Worm (Caenorhabditis elegans) whole organism, L2 larva: ENCODE data around the gene M04C3.5.

Source experiments
- C34F6.9 ChIP-seq: fragments of 150-350 bp; optimal IDR thresholded peaks from 2 replicates; lab custom pipeline; 2014; ENCODE audit warnings: missing biosample characterization, missing genetic modification characterization
- F13H6.1 ChIP-seq: sonication (generic microtip); optimal IDR thresholded peaks from 2 replicates; lab custom pipeline; 2016; ENCODE audit warnings: missing genetic modification characterization, missing compliant biosample characterization
- R02D3.7 ChIP-seq: fragments of 150-350 bp; optimal IDR thresholded peaks from 2 replicates; lab custom pipeline; 2014; ENCODE audit warnings: missing biosample characterization, missing genetic modification characterization
- Y55F3AM.14 ChIP-seq: fragments of 200-800 bp; sonication (Bioruptor generic); optimal IDR thresholded peaks from 2 replicates; lab custom pipeline; 2018; ENCODE audit warnings: mild to moderate bottlenecking, missing genetic modification characterization, missing compliant biosample characterization
- alr-1 ChIP-seq: fragments of 150-350 bp; optimal IDR thresholded peaks from 2 replicates; lab custom pipeline; 2014; ENCODE audit warnings: missing biosample characterization, missing genetic modification characterization
- aly-2 ChIP-seq: fragments of 150-350 bp; optimal IDR thresholded peaks from 2 replicates; lab custom pipeline; 2014; ENCODE audit warnings: missing biosample characterization, missing genetic modification characterization
- blmp-1 ChIP-seq: sonication (generic microtip); optimal IDR thresholded peaks from 2 replicates; lab custom pipeline; 2017; ENCODE audit warnings: missing genetic modification characterization, mild to moderate bottlenecking, missing compliant biosample characterization, antibody characterized with exemption, moderate library complexity; ENCODE audit not compliant: insufficient read depth
- ceh-16 ChIP-seq: fragments of 150-350 bp; optimal IDR thresholded peaks from 2 replicates; lab custom pipeline; 2014; ENCODE audit warnings: missing biosample characterization, missing genetic modification characterization
- ceh-82 ChIP-seq: fragments of 150-350 bp; optimal IDR thresholded peaks from 2 replicates; lab custom pipeline; 2014; ENCODE audit warnings: missing biosample characterization, missing genetic modification characterization
- crh-2 ChIP-seq: sonication (generic microtip); optimal IDR thresholded peaks from 2 replicates; lab custom pipeline; 2017; ENCODE audit warnings: missing biosample characterization, missing genetic modification characterization
- egl-27 ChIP-seq: sonication (generic microtip); optimal IDR thresholded peaks from 3 replicates; lab custom pipeline; 2017; ENCODE audit warnings: missing biosample characterization, missing genetic modification reagents, missing genetic modification characterization
- elt-1 ChIP-seq: fragments of 150-350 bp; optimal IDR thresholded peaks from 2 replicates; lab custom pipeline; 2014; ENCODE audit warnings: missing biosample characterization, missing genetic modification characterization
- elt-3 ChIP-seq: sonication (generic microtip); optimal IDR thresholded peaks from 2 replicates; lab custom pipeline; 2017; ENCODE audit warnings: missing biosample characterization, missing genetic modification characterization
- fos-1 ChIP-seq: fragments of 150-350 bp; optimal IDR thresholded peaks from 2 replicates; lab custom pipeline; 2014; ENCODE audit warnings: missing biosample characterization, missing genetic modification characterization
- gmeb-1 ChIP-seq: fragments of 150-350 bp; optimal IDR thresholded peaks from 2 replicates; lab custom pipeline; 2014; ENCODE audit warnings: missing biosample characterization, missing genetic modification characterization
- lin-13 ChIP-seq: fragments of 150-350 bp; optimal IDR thresholded peaks from 2 replicates; lab custom pipeline; 2014; ENCODE audit warnings: missing biosample characterization, missing genetic modification reagents, missing genetic modification characterization
- mab-5 ChIP-seq: fragments of 150-350 bp; optimal IDR thresholded peaks from 2 replicates; lab custom pipeline; 2014; ENCODE audit warnings: missing biosample characterization, missing genetic modification characterization
- mbf-1 ChIP-seq: sonication (generic microtip); optimal IDR thresholded peaks from 2 replicates; lab custom pipeline; 2017; ENCODE audit warnings: missing biosample characterization, missing genetic modification characterization
- mdl-1 ChIP-seq, 2 experiments: fragments of 150-350 bp in 1 of 2; sonication (generic microtip) in 1 of 2; optimal IDR thresholded peaks; 2 replicates each; lab custom pipeline; 2017; ENCODE audit warnings: missing biosample characterization in 2 of 2, missing genetic modification characterization in 2 of 2
- nhr-10 ChIP-seq: sonication (generic microtip); optimal IDR thresholded peaks from 2 replicates; lab custom pipeline; 2017; ENCODE audit warnings: missing biosample characterization, missing genetic modification characterization
- nhr-11 ChIP-seq: fragments of 150-350 bp; optimal IDR thresholded peaks from 2 replicates; lab custom pipeline; 2014; ENCODE audit warnings: missing biosample characterization, missing genetic modification characterization
- nhr-12 ChIP-seq: fragments of 150-350 bp; optimal IDR thresholded peaks from 2 replicates; lab custom pipeline; 2014; ENCODE audit warnings: missing biosample characterization, missing genetic modification characterization
- nhr-129 ChIP-seq: fragments of 150-350 bp; optimal IDR thresholded peaks from 2 replicates; lab custom pipeline; 2014; ENCODE audit warnings: missing biosample characterization, missing genetic modification characterization
- nhr-21 ChIP-seq: fragments of 150-350 bp; optimal IDR thresholded peaks from 2 replicates; lab custom pipeline; 2014; ENCODE audit warnings: missing biosample characterization, missing genetic modification characterization
- nhr-23 ChIP-seq: fragments of 150-350 bp; optimal IDR thresholded peaks from 2 replicates; lab custom pipeline; 2014; ENCODE audit warnings: missing biosample characterization, missing genetic modification reagents, missing genetic modification characterization
- nhr-25 ChIP-seq: fragments of 150-350 bp; sonication (generic microtip); optimal IDR thresholded peaks from 3 replicates; lab custom pipeline; 2014; ENCODE audit warnings: missing biosample characterization, missing genetic modification characterization
- nhr-6 ChIP-seq: fragments of 150-350 bp; optimal IDR thresholded peaks from 2 replicates; lab custom pipeline; 2014; ENCODE audit warnings: missing biosample characterization, missing genetic modification characterization
- nhr-77 ChIP-seq: fragments of 150-350 bp; optimal IDR thresholded peaks from 2 replicates; lab custom pipeline; 2014; ENCODE audit warnings: missing biosample characterization, missing genetic modification characterization
- peb-1 ChIP-seq: fragments of 150-350 bp; optimal IDR thresholded peaks from 2 replicates; lab custom pipeline; 2014; ENCODE audit warnings: missing biosample characterization, missing genetic modification characterization
- sem-4 ChIP-seq: fragments of 150-350 bp; optimal IDR thresholded peaks from 2 replicates; lab custom pipeline; 2014; ENCODE audit warnings: missing biosample characterization, missing genetic modification reagents, missing genetic modification characterization
- skn-1 ChIP-seq: sonication (generic microtip); optimal IDR thresholded peaks from 2 replicates; lab custom pipeline; 2017; ENCODE audit warnings: missing biosample characterization, missing genetic modification characterization
- snpc-4 ChIP-seq: fragments of 150-350 bp; optimal IDR thresholded peaks from 2 replicates; lab custom pipeline; 2014; ENCODE audit warnings: missing biosample characterization, missing genetic modification characterization
- unc-39 ChIP-seq: fragments of 150-350 bp; optimal IDR thresholded peaks from 2 replicates; lab custom pipeline; 2014; ENCODE audit warnings: missing biosample characterization, missing genetic modification characterization
- unc-62 ChIP-seq: fragments of 150-350 bp; optimal IDR thresholded peaks from 2 replicates; lab custom pipeline; 2014; ENCODE audit warnings: missing biosample characterization, missing genetic modification reagents, missing genetic modification characterization
- ztf-1 ChIP-seq: fragments of 200-800 bp; sonication (Bioruptor generic); conservative IDR thresholded peaks from 2 replicates; pipeline ENCODE4 v1.3.6; 2022; ENCODE audit warnings: missing genetic modification characterization, missing compliant biosample characterization
- ztf-11 ChIP-seq: sonication (generic microtip); optimal IDR thresholded peaks from 2 replicates; lab custom pipeline; 2017; ENCODE audit warnings: missing biosample characterization, missing genetic modification characterization
- ztf-4 ChIP-seq: fragments of 150-350 bp; optimal IDR thresholded peaks from 2 replicates; lab custom pipeline; 2014; ENCODE audit warnings: missing biosample characterization, missing genetic modification characterization

M04C3.5 gene

DNA sequence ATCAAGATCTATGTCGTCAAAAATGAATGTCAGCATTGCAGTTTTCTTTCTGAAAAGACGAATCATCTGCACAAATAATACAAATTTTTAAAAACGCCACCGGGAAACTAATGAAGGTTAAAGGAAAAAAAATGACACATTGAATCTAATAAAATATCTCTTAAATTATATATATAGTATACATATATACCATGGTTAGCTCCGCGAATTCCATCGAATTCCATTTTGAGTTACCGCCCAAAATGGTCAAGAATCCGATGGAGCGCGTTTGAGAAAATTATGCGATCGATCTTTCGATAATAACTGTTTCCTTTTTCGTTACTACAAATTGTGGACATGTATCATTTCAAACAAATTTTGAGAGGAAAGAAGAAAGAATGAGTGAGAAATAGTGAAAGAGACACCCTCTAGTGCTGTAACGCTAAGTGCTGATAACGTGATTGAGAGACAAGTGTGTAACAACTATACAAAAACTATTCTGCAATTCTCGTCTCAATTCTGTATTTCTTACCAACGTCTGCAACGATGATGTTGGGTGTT lies 44.2 kb upstream of the M04C3.5 start, which contains the start of the genes C25F9.6 and C25F9.10:
Gene C25F9.6 (minus strand): TSS at position 51 of the 540 bp plus-strand sequence.
Gene C25F9.10 (plus strand): TSS at position 454 of the 540 bp plus-strand sequence.
- TF ChIP-seq aly-2 (tag; lab: Kevin White, UChicago) (no peak), gmeb-1 (tag; lab: Kevin White, UChicago) (peak; percentile 42), fos-1 (tag; lab: Kevin White, UChicago) (peak; percentile 63)

DNA sequence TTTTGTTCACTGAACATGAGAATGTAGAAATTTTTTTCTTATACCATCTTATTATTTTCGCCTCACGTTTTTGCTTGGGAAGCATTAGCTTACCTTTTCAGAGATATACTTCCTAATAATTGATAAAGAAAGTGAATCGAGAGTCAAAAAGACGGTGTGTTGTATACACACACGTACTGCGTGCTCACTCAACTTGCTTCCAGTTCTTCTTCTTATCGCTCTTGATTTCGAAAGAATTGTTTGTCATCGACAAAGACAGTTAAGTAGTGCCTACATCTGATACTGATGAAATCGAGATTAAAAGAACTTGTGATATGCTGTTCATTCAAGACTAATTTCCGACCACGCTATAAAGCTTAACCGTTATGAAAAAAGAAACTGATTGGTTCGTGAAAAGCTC lies 38.9 kb upstream of the M04C3.5 start, which contains the start of gene C25F9.5:
Gene C25F9.5 (minus strand): TSS at position 195 of the 400 bp plus-strand sequence.
- TF ChIP-seq F13H6.1 (no peak), fos-1 (tag; lab: Kevin White, UChicago) (peak; percentile 83), crh-2 (tag; lab: Kevin White, UChicago) (no peak)
- TF ChIP-seq, all 48 proteins: peak for 1

DNA sequence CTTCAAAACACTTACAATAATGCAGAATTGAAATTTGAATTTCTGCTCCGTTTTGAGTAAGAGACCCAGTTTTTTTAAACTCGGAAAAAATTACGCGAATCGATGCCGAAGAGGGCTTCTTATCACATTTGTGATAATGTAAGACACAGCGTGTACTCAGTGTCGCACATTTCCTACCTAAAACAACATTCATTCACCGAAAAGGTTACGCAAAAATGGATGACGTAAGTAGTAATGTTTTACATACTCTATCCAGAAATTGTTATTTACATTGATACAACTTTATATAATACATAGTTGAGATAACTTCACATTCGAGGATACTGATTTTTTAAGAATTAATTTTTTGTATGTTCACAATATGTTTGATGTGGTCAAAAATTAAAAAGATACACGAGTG lies 33.1 kb upstream of the M04C3.5 start, which contains the start of the genes C25F9.4 and C25F9.9:
Gene C25F9.4 (minus strand): TSS at position 101 of the 400 bp plus-strand sequence.
Gene C25F9.9 (plus strand): TSS at position 137 of the 400 bp plus-strand sequence.
- TF ChIP-seq fos-1 (tag; lab: Kevin White, UChicago) = peak; percentile 59
- TF ChIP-seq Y55F3AM.14 (GFP tag; lab: Kevin White, UChicago) = no peak
- TF ChIP-seq elt-3 (tag; lab: Kevin White, UChicago) = no peak
- no peak for TF ChIP-seq unc-39 (tag; lab: Kevin White, UChicago)

DNA sequence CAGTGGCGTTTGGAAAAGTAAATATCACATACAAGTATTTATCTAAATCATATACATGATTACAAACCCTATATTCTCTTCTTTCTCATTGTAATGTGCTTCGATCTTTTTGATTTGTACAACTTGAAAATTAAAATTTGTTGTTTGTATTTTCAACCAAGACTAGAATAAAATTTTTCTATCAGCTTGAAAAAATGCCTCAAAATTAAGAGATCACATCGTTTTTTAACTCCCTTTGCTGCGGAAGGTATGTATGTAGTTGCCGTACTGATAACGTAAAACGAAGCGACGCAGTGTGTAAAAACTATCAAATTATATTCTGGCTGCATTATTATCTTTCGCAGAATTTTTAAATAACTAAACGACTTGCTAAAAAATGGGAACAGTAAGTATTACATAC lies 31.7 kb upstream of the M04C3.5 start, which contains the start of gene C25F9.15:
Gene C25F9.15 (plus strand): TSS at position 301 of the 400 bp plus-strand sequence.
- TF ChIP-seq fos-1 (tag; lab: Kevin White, UChicago) (peak; percentile 40), nhr-23 (tag; lab: Kevin White, UChicago) (no peak)

DNA sequence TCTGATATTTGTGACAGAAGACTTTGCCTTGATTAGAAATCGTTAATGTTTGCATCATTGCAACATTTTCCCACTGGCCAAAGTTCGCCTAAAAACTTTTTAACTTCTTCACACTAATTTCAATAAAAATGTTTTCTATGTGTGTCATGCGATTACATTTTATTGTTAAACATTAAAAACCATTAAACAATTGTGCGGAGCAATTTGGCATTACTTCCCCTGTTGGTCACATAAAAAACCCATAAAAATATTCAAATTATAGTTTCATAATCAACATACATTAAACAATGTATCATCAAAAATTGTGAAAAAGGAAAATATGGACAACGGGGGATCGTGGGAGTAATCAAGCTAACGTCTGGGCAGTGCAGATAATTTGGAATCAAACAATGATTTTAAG lies 30.2 kb upstream of the M04C3.5 start:
- peak; percentile 1 for TF ChIP-seq fos-1 (tag; lab: Kevin White, UChicago)

DNA sequence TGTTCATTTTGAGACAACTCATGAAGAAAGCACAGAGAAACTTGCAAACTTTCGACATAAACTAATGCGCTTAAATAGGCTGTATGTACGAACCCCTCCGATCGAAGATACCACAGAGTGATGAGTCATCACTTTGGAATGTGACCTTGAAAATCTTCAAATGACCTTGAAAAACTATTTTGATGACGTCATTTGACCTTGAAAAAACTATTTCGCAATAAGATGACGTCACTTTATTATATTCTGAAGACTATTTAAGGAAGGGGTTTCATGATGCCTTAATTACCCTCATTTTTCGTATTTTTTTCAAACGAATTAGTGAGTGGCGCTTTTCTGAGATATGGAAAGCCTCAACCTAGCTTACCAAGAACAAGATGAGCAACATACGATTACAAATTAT lies 28.4 kb upstream of the M04C3.5 start, which contains the start of gene C25F9.2:
Gene C25F9.2 (plus strand): TSS at position 341 of the 400 bp plus-strand sequence.
- TF ChIP-seq nhr-25 (tag; lab: Kevin White, UChicago) (peak; percentile 47), Y55F3AM.14 (GFP tag; lab: Kevin White, UChicago) (no peak), mdl-1 (tag; optimal IDR thresholded peaks at IDR 0.05; lab: Kevin White, UChicago) (no peak)

DNA sequence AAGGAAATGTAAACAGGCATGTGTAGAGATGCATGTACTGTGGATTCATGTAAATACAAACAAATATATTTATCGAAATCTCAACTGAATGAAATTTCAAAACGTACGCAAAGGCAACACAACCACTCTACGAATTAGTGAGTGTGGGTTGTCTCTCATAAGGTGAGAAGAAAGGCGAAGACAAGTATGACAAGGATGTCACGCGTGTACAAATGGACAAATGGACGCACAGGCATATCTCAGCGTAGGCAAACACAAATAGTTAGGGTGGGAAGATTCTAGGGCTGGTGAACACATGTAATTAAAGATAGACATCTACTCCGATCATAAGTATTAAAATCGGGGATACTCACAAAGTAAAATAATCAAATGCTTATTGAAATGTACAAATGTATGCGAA lies 21.4 kb upstream of the M04C3.5 start:
- TF ChIP-seq crh-2 (tag; lab: Kevin White, UChicago) (no peak), nhr-25 (tag; lab: Kevin White, UChicago) (peak; percentile 23)
- TF ChIP-seq, all 48 proteins: peak for 1

DNA sequence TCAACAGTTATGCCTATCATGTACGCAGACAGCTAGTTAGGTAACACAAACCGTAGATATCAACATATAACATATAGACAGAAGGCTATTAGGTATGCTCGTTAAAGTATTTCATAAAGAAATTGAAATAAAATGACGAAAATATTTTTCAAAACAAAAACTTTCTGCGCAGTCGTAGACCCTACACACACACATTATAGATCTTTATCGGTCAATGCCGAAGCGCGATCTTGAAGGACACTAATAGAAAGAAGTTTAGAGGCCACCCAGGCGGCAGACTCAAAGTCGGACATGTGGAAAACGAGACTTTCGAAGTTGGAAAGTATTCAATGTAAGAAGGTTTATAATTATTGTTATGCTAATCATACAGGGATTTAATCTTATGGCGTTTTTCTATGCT lies 20.6 kb upstream of the M04C3.5 start:
- TF ChIP-seq alr-1 (tag; lab: Kevin White, UChicago) (no peak), ceh-82 (tag; lab: Kevin White, UChicago) (no peak), peb-1 (no peak), ztf-4 (tag; lab: Kevin White, UChicago) (no peak), mab-5 (tag; lab: Kevin White, UChicago) (no peak), ztf-11 (tag; lab: Kevin White, UChicago) (no peak), nhr-77 (no peak), nhr-12 (tag; lab: Kevin White, UChicago) (no peak), snpc-4 (tag; lab: Kevin White, UChicago) (no peak), ztf-1 (GFP tag; lab: Robert Waterston, UW) (no peak), mbf-1 (no peak), fos-1 (tag; lab: Kevin White, UChicago) (no peak), lin-13 (no peak), blmp-1 (tag; lab: Kevin White, UChicago) (no peak), elt-1 (tag; lab: Kevin White, UChicago) (peak; percentile 60), F13H6.1 (no peak), R02D3.7 (no peak), aly-2 (tag; lab: Kevin White, UChicago) (no peak), ceh-16 (tag; lab: Kevin White, UChicago) (peak; percentile 40), C34F6.9 (tag; lab: Kevin White, UChicago) (no peak), nhr-11 (no peak), nhr-6 (tag; lab: Kevin White, UChicago) (no peak), nhr-10 (tag; lab: Kevin White, UChicago) (no peak), gmeb-1 (tag; lab: Kevin White, UChicago) (no peak), unc-62 (no peak), egl-27 (no peak), skn-1 (no peak), sem-4 (tag; lab: Kevin White, UChicago) (no peak), Y55F3AM.14 (GFP tag; lab: Kevin White, UChicago) (no peak), nhr-25 (tag; lab: Kevin White, UChicago) (peak; percentile 28), nhr-129 (tag; lab: Kevin White, UChicago) (no peak), nhr-21 (no peak)
